Fruit fly (Drosophila melanogaster) whole organism, embryonic: ENCODE results near the gene CG9288.
A peak's percentile ranks its signal among the peaks of the same experiment; 100 is the strongest.

Source experiments
- Abd-B ChIP-seq: fragments of 200-800 bp; sonication (Bioruptor generic); optimal IDR thresholded peaks from 2 replicates; lab custom pipeline; 2018; ENCODE audit warnings: missing biosample characterization, mild to moderate bottlenecking, missing genetic modification characterization, moderate library complexity
- Atf-2 ChIP-seq: fragments of 200-800 bp; sonication (Bioruptor generic); optimal IDR thresholded peaks from 2 replicates; lab custom pipeline; 2016; ENCODE audit warnings: missing biosample characterization, missing genetic modification characterization
- Bdp1 ChIP-seq: fragments of 200-800 bp; sonication (Bioruptor generic); optimal IDR thresholded peaks from 3 replicates; lab custom pipeline; 2016; ENCODE audit warnings: missing biosample characterization, missing genetic modification characterization
- CG10147 ChIP-seq: fragments of 200-800 bp; sonication (Bioruptor generic); optimal IDR thresholded peaks from 2 replicates; lab custom pipeline; 2019; ENCODE audit warnings: missing biosample characterization, mild to moderate bottlenecking, missing genetic modification characterization, moderate library complexity
- CG1024 ChIP-seq: fragments of 200-800 bp; sonication (Bioruptor generic); IDR thresholded peaks from 2 replicates; pipeline ENCODE4 v1.3.6; 2022; ENCODE audit warnings: missing biosample characterization, missing genetic modification characterization
- CG11398 ChIP-seq: fragments of 200-800 bp; sonication (Bioruptor generic); optimal IDR thresholded peaks from 2 replicates; lab custom pipeline; 2016; ENCODE audit warnings: missing biosample characterization, missing genetic modification characterization
- CG12236 ChIP-seq: fragments of 200-800 bp; sonication (Bioruptor generic); optimal IDR thresholded peaks from 2 replicates; lab custom pipeline; 2016; ENCODE audit warnings: missing biosample characterization, missing genetic modification characterization
- CG12391 ChIP-seq: fragments of 200-800 bp; sonication (Bioruptor generic); optimal IDR thresholded peaks from 3 replicates; lab custom pipeline; 2018; ENCODE audit warnings: missing biosample characterization, mild to moderate bottlenecking, missing genetic modification characterization, moderate library complexity
- CG13894 ChIP-seq: fragments of 200-800 bp; sonication (Bioruptor generic); optimal IDR thresholded peaks from 3 replicates; lab custom pipeline; 2018; ENCODE audit warnings: missing biosample characterization, mild to moderate bottlenecking, missing genetic modification characterization, moderate library complexity
- CG15269 ChIP-seq: fragments of 200-800 bp; sonication (Bioruptor generic); optimal IDR thresholded peaks from 2 replicates; lab custom pipeline; 2018; ENCODE audit warnings: missing biosample characterization, mild to moderate bottlenecking, missing genetic modification characterization, moderate library complexity
- CG2120 ChIP-seq: fragments of 200-800 bp; sonication (Bioruptor generic); optimal IDR thresholded peaks from 3 replicates; lab custom pipeline; 2016; ENCODE audit warnings: missing biosample characterization, missing genetic modification characterization
- CG32767 ChIP-seq: fragments of 200-800 bp; sonication (Bioruptor generic); IDR thresholded peaks from 2 replicates; pipeline ENCODE4 v1.3.6; 2022; ENCODE audit warnings: missing biosample characterization, missing genetic modification characterization
- CG33557 ChIP-seq: fragments of 200-800 bp; sonication (Bioruptor generic); optimal IDR thresholded peaks from 2 replicates; lab custom pipeline; 2019; ENCODE audit warnings: missing biosample characterization, mild to moderate bottlenecking, missing genetic modification characterization, moderate library complexity
- CG3407 ChIP-seq: fragments of 200-800 bp; sonication (Bioruptor generic); optimal IDR thresholded peaks from 2 replicates; lab custom pipeline; 2018; ENCODE audit warnings: missing biosample characterization, mild to moderate bottlenecking, missing genetic modification characterization
- CG7357 ChIP-seq: fragments of 200-800 bp; sonication (Bioruptor generic); IDR thresholded peaks from 3 replicates; pipeline ENCODE4 v1.3.6; 2022; ENCODE audit warnings: missing biosample characterization, missing genetic modification characterization
- CG7556 ChIP-seq: fragments of 200-800 bp; sonication (Bioruptor generic); optimal IDR thresholded peaks from 2 replicates; lab custom pipeline; 2017; ENCODE audit warnings: missing biosample characterization, mild to moderate bottlenecking, missing genetic modification characterization
- CG7928 ChIP-seq: fragments of 200-800 bp; sonication (Bioruptor generic); optimal IDR thresholded peaks from 2 replicates; lab custom pipeline; 2017; ENCODE audit warnings: missing biosample characterization, mild to moderate bottlenecking, missing genetic modification characterization
- CG8388 ChIP-seq: fragments of 200-800 bp; sonication (Bioruptor generic); optimal IDR thresholded peaks from 2 replicates; lab custom pipeline; 2019; ENCODE audit warnings: missing biosample characterization, mild to moderate bottlenecking, missing genetic modification characterization, moderate library complexity
- CG8478 ChIP-seq: fragments of >200 bp; optimal IDR thresholded peaks from 2 replicates; lab custom pipeline; 2018
- Dek ChIP-seq: fragments of 200-800 bp; sonication (Bioruptor generic); optimal IDR thresholded peaks from 3 replicates; lab custom pipeline; 2019; ENCODE audit warnings: missing biosample characterization, mild to moderate bottlenecking, missing genetic modification characterization, moderate library complexity
- HLH3B ChIP-seq: fragments of 200-800 bp; sonication (Bioruptor generic); IDR thresholded peaks from 2 replicates; pipeline ENCODE4 v1.3.6; 2022; ENCODE audit warnings: missing biosample characterization, missing genetic modification characterization
- HmgZ ChIP-seq: fragments of 200-800 bp; sonication (Bioruptor generic); optimal IDR thresholded peaks from 2 replicates; lab custom pipeline; 2018; ENCODE audit warnings: missing biosample characterization, mild to moderate bottlenecking, missing genetic modification characterization
- Hmx ChIP-seq: fragments of 200-800 bp; sonication (Bioruptor generic); optimal IDR thresholded peaks from 2 replicates; lab custom pipeline; 2016; ENCODE audit warnings: missing biosample characterization, missing genetic modification characterization
- Myb ChIP-seq: fragments of 200-800 bp; sonication (Bioruptor generic); optimal IDR thresholded peaks from 2 replicates; lab custom pipeline; 2016; ENCODE audit warnings: missing biosample characterization, missing genetic modification characterization
- NC2α ChIP-seq: fragments of 200-800 bp; sonication (Bioruptor generic); optimal IDR thresholded peaks from 2 replicates; lab custom pipeline; 2016; ENCODE audit warnings: missing biosample characterization, missing genetic modification characterization
- Rx ChIP-seq: fragments of 200-800 bp; sonication (Bioruptor generic); IDR thresholded peaks from 2 replicates; pipeline ENCODE4 v1.3.6; 2022; ENCODE audit warnings: missing biosample characterization, missing genetic modification characterization
- Sox100B ChIP-seq: fragments of 200-800 bp; sonication (Bioruptor generic); optimal IDR thresholded peaks from 3 replicates; lab custom pipeline; 2018; ENCODE audit warnings: missing biosample characterization, mild to moderate bottlenecking, missing genetic modification characterization
- Spps ChIP-seq: fragments of 200-800 bp; sonication (Bioruptor generic); optimal IDR thresholded peaks from 2 replicates; lab custom pipeline; 2018; ENCODE audit warnings: missing biosample characterization, mild to moderate bottlenecking, missing genetic modification characterization
- Stat92E ChIP-seq, 3 experiments: fragments of >200 bp in 2 of 3; fragments of 200-800 bp in 1 of 3; sonication (Bioruptor generic) in 1 of 3; optimal IDR thresholded peaks; 2 replicates each; lab custom pipeline; 2017 to 2019; ENCODE audit warnings: missing biosample characterization in 3 of 3, missing genetic modification characterization in 3 of 3, mild to moderate bottlenecking in 1 of 3, moderate library complexity in 1 of 3
- ab ChIP-seq: fragments of 200-800 bp; sonication (Bioruptor generic); optimal IDR thresholded peaks from 2 replicates; lab custom pipeline; 2016; ENCODE audit warnings: missing biosample characterization, missing genetic modification characterization
- abd-A ChIP-seq: fragments of 200-800 bp; sonication (Bioruptor generic); optimal IDR thresholded peaks from 3 replicates; lab custom pipeline; 2019; ENCODE audit warnings: missing biosample characterization, mild to moderate bottlenecking, missing genetic modification characterization, moderate library complexity
- al ChIP-seq: fragments of 200-800 bp; sonication (Bioruptor generic); IDR thresholded peaks from 2 replicates; pipeline ENCODE4 v1.3.6; 2022; ENCODE audit warnings: missing biosample characterization, missing genetic modification characterization
- aop ChIP-seq: fragments of 200-800 bp; sonication (Bioruptor generic); IDR thresholded peaks from 2 replicates; pipeline ENCODE4 v1.3.6; 2022; ENCODE audit warnings: missing biosample characterization, missing genetic modification characterization
- ap ChIP-seq: fragments of 200-800 bp; sonication (Bioruptor generic); IDR thresholded peaks from 2 replicates; pipeline ENCODE4 v1.3.6; 2022; ENCODE audit warnings: missing biosample characterization, missing genetic modification characterization
- cas ChIP-seq: fragments of 200-800 bp; sonication (Bioruptor generic); IDR thresholded peaks from 2 replicates; pipeline ENCODE4 v1.3.6; 2022; ENCODE audit warnings: missing biosample characterization, missing genetic modification characterization
- croc ChIP-seq: fragments of 200-800 bp; sonication (Bioruptor generic); conservative IDR thresholded peaks from 3 replicates; pipeline ENCODE4 v1.3.6; 2022; ENCODE audit warnings: missing biosample characterization, missing genetic modification characterization
- dimm ChIP-seq: fragments of 200-800 bp; sonication (Bioruptor generic); IDR thresholded peaks from 2 replicates; pipeline ENCODE4 v1.3.6; 2022; ENCODE audit warnings: missing biosample characterization, missing genetic modification characterization
- eve ChIP-seq, 2 experiments: fragments of >200 bp; optimal IDR thresholded peaks; 2 replicates each; lab custom pipeline; 2017; ENCODE audit warnings: missing biosample characterization in 2 of 2, missing genetic modification characterization in 2 of 2
- eyg ChIP-seq: fragments of 200-800 bp; sonication (Bioruptor generic); optimal IDR thresholded peaks from 3 replicates; lab custom pipeline; 2016; ENCODE audit warnings: missing biosample characterization, missing genetic modification characterization
- jing ChIP-seq: fragments of 200-800 bp; sonication (Bioruptor generic); optimal IDR thresholded peaks from 2 replicates; lab custom pipeline; 2018; ENCODE audit warnings: missing biosample characterization, mild to moderate bottlenecking, missing genetic modification characterization
- lbe ChIP-seq: fragments of 200-800 bp; sonication (Bioruptor generic); optimal IDR thresholded peaks from 2 replicates; lab custom pipeline; 2016; ENCODE audit warnings: missing biosample characterization, mild to moderate bottlenecking, missing genetic modification characterization
- nerfin-1 ChIP-seq: fragments of 200-800 bp; sonication (Bioruptor generic); optimal IDR thresholded peaks from 3 replicates; lab custom pipeline; 2019; ENCODE audit warnings: missing biosample characterization, mild to moderate bottlenecking, missing genetic modification characterization, moderate library complexity
- org-1 ChIP-seq: fragments of 200-800 bp; sonication (Bioruptor generic); optimal IDR thresholded peaks from 2 replicates; lab custom pipeline; 2017; ENCODE audit warnings: missing biosample characterization, missing genetic modification characterization
- p53 ChIP-seq: fragments of 200-800 bp; sonication (Bioruptor generic); optimal IDR thresholded peaks from 2 replicates; lab custom pipeline; 2016; ENCODE audit warnings: missing biosample characterization, missing genetic modification characterization
- pita ChIP-seq: fragments of 200-800 bp; sonication (Bioruptor generic); optimal IDR thresholded peaks from 2 replicates; lab custom pipeline; 2017; ENCODE audit warnings: missing biosample characterization, mild to moderate bottlenecking, missing genetic modification characterization
- ro ChIP-seq: fragments of 200-800 bp; sonication (Bioruptor generic); IDR thresholded peaks from 2 replicates; pipeline ENCODE4 v1.3.6; 2022; ENCODE audit warnings: missing biosample characterization, missing genetic modification characterization
- so ChIP-seq: fragments of 200-800 bp; sonication (Bioruptor generic); IDR thresholded peaks from 3 replicates; pipeline ENCODE4 v1.3.6; 2022; ENCODE audit warnings: missing biosample characterization, missing genetic modification characterization
- tin ChIP-seq: fragments of 200-800 bp; sonication (Bioruptor generic); optimal IDR thresholded peaks from 3 replicates; lab custom pipeline; 2016; ENCODE audit warnings: missing biosample characterization, missing genetic modification characterization
- tio ChIP-seq: fragments of 200-800 bp; sonication (Bioruptor generic); optimal IDR thresholded peaks from 2 replicates; lab custom pipeline; 2017; ENCODE audit warnings: missing biosample characterization, missing genetic modification characterization, inconsistent platforms
- trh ChIP-seq: fragments of 200-800 bp; sonication (Bioruptor generic); optimal IDR thresholded peaks from 2 replicates; lab custom pipeline; 2016; ENCODE audit warnings: missing biosample characterization, missing genetic modification characterization
- vnd ChIP-seq: fragments of 200-800 bp; sonication (Bioruptor generic); IDR thresholded peaks from 3 replicates; pipeline ENCODE4 v1.3.6; 2022; ENCODE audit warnings: missing biosample characterization, missing genetic modification characterization; ENCODE audit not compliant: partially characterized antibody

The CG9288 gene

DNA sequence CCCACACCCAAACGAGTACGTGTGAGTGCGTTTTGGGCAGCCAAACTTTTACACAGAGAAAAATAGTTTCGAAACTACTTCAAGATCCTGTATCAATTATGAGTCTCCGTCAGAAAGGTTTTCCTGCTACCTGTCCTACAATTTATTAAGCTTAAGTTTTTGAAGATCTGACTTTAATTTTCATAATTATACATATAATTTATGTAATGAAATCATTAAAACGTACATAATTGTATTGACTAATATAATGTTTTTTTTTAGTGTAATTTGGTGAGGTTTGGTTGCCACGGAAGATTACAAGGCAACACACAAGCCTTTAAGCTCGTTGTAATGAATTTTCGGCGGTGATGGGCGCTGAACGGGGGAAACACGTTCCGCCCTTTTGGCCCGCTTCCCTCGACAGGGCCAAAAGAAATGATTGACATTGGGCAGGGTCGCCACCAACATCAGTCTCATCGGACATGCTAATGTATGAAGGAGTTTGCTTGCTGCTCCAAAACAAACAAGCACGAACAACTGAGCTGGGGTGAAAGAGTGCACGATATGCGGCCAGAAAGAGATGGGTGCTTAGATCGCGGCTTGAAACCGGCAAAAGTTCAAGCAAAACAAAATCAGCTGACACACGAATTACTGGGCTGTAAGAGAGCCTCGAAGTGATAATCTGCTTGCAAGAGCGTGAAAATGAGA, 14.7 kb downstream of the CG9288 start (continued):
- TF ChIP-seq eve (GFP tag; optimal IDR thresholded peaks at IDR 0.05; lab: Kevin White, UChicago): no peak
- no peak for TF ChIP-seq ro (GFP tag; lab: Robert Waterston, UW)
- TF ChIP-seq CG11398: no peak
- no peak for TF ChIP-seq pita (GFP tag; lab: Kevin White, UChicago)
- no peak for TF ChIP-seq p53 (GFP tag; lab: Kevin White, UChicago)
- no peak for TF ChIP-seq al (GFP tag; lab: Robert Waterston, UW)
- TF ChIP-seq Rx (GFP tag; lab: Robert Waterston, UW): peak; percentile 33; the same call in 1 of the 2 replicates
- TF ChIP-seq CG2120: no peak
- peak; percentile 58 for TF ChIP-seq CG1024 (GFP tag; lab: Robert Waterston, UW)
- TF ChIP-seq Myb (GFP tag; lab: Kevin White, UChicago): no peak
- no peak for TF ChIP-seq CG13894
- TF ChIP-seq so (GFP tag; lab: Robert Waterston, UW): peak; percentile 56; the same call in 1 of the 3 replicates
- no peak for TF ChIP-seq Atf-2 (GFP tag; lab: Kevin White, UChicago)
- peak; percentile 32 for TF ChIP-seq org-1 (GFP tag; lab: Kevin White, UChicago)
- TF ChIP-seq lbe (GFP tag; lab: Kevin White, UChicago): no peak
- TF ChIP-seq aop (GFP tag; lab: Robert Waterston, UW): no peak
- no peak for TF ChIP-seq cas (GFP tag; lab: Robert Waterston, UW)
- TF ChIP-seq Bdp1 (GFP tag; lab: Kevin White, UChicago): no peak
- TF ChIP-seq CG12236 (GFP tag; lab: Kevin White, UChicago): no peak
- no peak for TF ChIP-seq abd-A (tag; lab: Kevin White, UChicago)
- TF ChIP-seq CG32767 (GFP tag; lab: Robert Waterston, UW): peak; percentile 51; the same call in 1 of the 2 replicates
- peak; percentile 66 for TF ChIP-seq nerfin-1 (tag; lab: Kevin White, UChicago)
- TF ChIP-seq CG3407 (GFP tag; lab: Kevin White, UChicago): peak; percentile 74
- TF ChIP-seq Abd-B (GFP tag; lab: Kevin White, UChicago): peak; percentile 45
- peak; percentile 86 for TF ChIP-seq CG8388 (GFP tag; lab: Kevin White, UChicago)
- no peak for TF ChIP-seq CG7357 (GFP tag; lab: Robert Waterston, UW)
- peak; percentile 71 for TF ChIP-seq CG7556 (GFP tag; lab: Kevin White, UChicago)
- no peak for TF ChIP-seq CG8478
- TF ChIP-seq Dek (tag; lab: Kevin White, UChicago): peak; percentile 43
- peak; percentile 44 for TF ChIP-seq CG33557
- peak; percentile 62 for TF ChIP-seq CG15269 (tag; lab: Kevin White, UChicago)
- TF ChIP-seq vnd: no peak
- TF ChIP-seq Spps: peak; percentile 74
- TF ChIP-seq dimm (GFP tag; lab: Robert Waterston, UW): no peak
- TF ChIP-seq HmgZ: peak; percentile 21
- no peak for TF ChIP-seq trh (GFP tag; lab: Kevin White, UChicago)
- TF ChIP-seq ab (GFP tag; lab: Kevin White, UChicago): no peak
- TF ChIP-seq eyg: no peak
- peak; percentile 72 for TF ChIP-seq jing (GFP tag; lab: Kevin White, UChicago)
- TF ChIP-seq croc (GFP tag; lab: Robert Waterston, UW): peak; percentile 75
- peak; percentile 27 for TF ChIP-seq CG10147 (GFP tag; lab: Kevin White, UChicago)
- TF ChIP-seq ap (GFP tag; lab: Robert Waterston, UW): 0 out of 2 replicates have a peak, but pooled peaks have one; percentile 4
- TF ChIP-seq CG7928: no peak
- peak in 1 of 3 experiments; percentile 21 for TF ChIP-seq Stat92E (GFP tag; optimal IDR thresholded peaks at IDR 0.05; lab: Kevin White, UChicago)
- peak; percentile 34 for TF ChIP-seq tin (GFP tag; lab: Kevin White, UChicago)
- TF ChIP-seq CG12391: peak; percentile 79
- TF ChIP-seq tio (GFP tag; lab: Kevin White, UChicago): peak; percentile 36
- no peak for TF ChIP-seq Hmx (GFP tag; lab: Kevin White, UChicago)
- peak; percentile 69 for TF ChIP-seq Sox100B (GFP tag; lab: Kevin White, UChicago)
- no peak for TF ChIP-seq NC2α (GFP tag; lab: Kevin White, UChicago)
- TF ChIP-seq HLH3B (GFP tag; lab: Robert Waterston, UW): peak; percentile 64
